Fruit fly (Drosophila melanogaster) whole organism: Measurements from ENCODE around the gene RluA-1.

Source experiments
- CG8478 ChIP-seq: fragments of >200 bp; optimal IDR thresholded peaks from 2 replicates; lab custom pipeline; 2018; ENCODE audit warnings: inconsistent platforms
- usp ChIP-seq: fragments of >200 bp; optimal IDR thresholded peaks from 2 replicates; lab custom pipeline; 2017; ENCODE audit warnings: missing biosample characterization, missing genetic modification characterization, mixed read lengths

- TF ChIP-seq usp (GFP tag; lab: Kevin White, UChicago) (no peak), CG8478 (lab: Kevin White, UChicago) (no peak)
Measured at dm6 chr2L:10457191-10457899, 16.8 kb downstream of the RluA-1 start, which contains the start of the genes LManI and LManII.
